Worm (Caenorhabditis elegans) whole organism, late embryonic: Measurements from ENCODE around the gene nlp-81.

Experiments used
- C08G9.2 ChIP-seq: sonication (generic microtip); optimal IDR thresholded peaks from 2 replicates; lab custom pipeline; 2016; ENCODE audit warnings: mild to moderate bottlenecking, missing genetic modification characterization, moderate library complexity, missing compliant biosample characterization
- K09A11.1 ChIP-seq: sonication (generic microtip); optimal IDR thresholded peaks from 2 replicates; lab custom pipeline; 2017; ENCODE audit warnings: antibody characterized with exemption, mild to moderate bottlenecking, missing genetic modification characterization, missing compliant biosample characterization; ENCODE audit not compliant: insufficient read depth
- T23F11.4 ChIP-seq: fragments of 200-800 bp; sonication (Bioruptor generic); optimal IDR thresholded peaks from 2 replicates; lab custom pipeline; 2018; ENCODE audit warnings: mild to moderate bottlenecking, missing genetic modification characterization, missing compliant biosample characterization
- Y22D7AL.16 ChIP-seq: sonication (generic microtip); optimal IDR thresholded peaks from 2 replicates; lab custom pipeline; 2016; ENCODE audit warnings: missing genetic modification characterization, missing compliant biosample characterization
- ahr-1 ChIP-seq: sonication (generic microtip); optimal IDR thresholded peaks from 2 replicates; lab custom pipeline; 2016; ENCODE audit warnings: missing genetic modification characterization, missing compliant biosample characterization
- ceh-18 ChIP-seq: sonication (generic microtip); optimal IDR thresholded peaks from 2 replicates; lab custom pipeline; 2016; ENCODE audit warnings: missing genetic modification characterization, missing compliant biosample characterization
- ceh-19 ChIP-seq: fragments of 200-800 bp; sonication (Bioruptor generic); optimal IDR thresholded peaks from 2 replicates; lab custom pipeline; 2018; ENCODE audit warnings: mild to moderate bottlenecking, missing genetic modification characterization, missing compliant biosample characterization
- ceh-2 ChIP-seq: sonication (generic microtip); optimal IDR thresholded peaks from 2 replicates; lab custom pipeline; 2016; ENCODE audit warnings: missing genotype, missing genetic modification characterization, missing compliant biosample characterization
- ceh-22 ChIP-seq: sonication (generic microtip); optimal IDR thresholded peaks from 2 replicates; lab custom pipeline; 2017; ENCODE audit warnings: missing biosample characterization, missing genetic modification characterization
- ceh-30 ChIP-seq: fragments of 150-350 bp; optimal IDR thresholded peaks from 2 replicates; lab custom pipeline; 2014; ENCODE audit warnings: missing biosample characterization, missing genetic modification characterization
- ceh-31 ChIP-seq: sonication (generic microtip); optimal IDR thresholded peaks from 2 replicates; lab custom pipeline; 2016; ENCODE audit warnings: missing genetic modification characterization, missing compliant biosample characterization
- ceh-45 ChIP-seq: fragments of 200-800 bp; sonication (Bioruptor generic); IDR thresholded peaks from 2 replicates; pipeline ENCODE4 v1.3.6; 2022; ENCODE audit warnings: missing genetic modification reagents, missing genetic modification characterization, missing compliant biosample characterization
- ceh-6 ChIP-seq: fragments of 200-800 bp; sonication (Bioruptor generic); optimal IDR thresholded peaks from 2 replicates; lab custom pipeline; 2018; ENCODE audit warnings: mild to moderate bottlenecking, missing genetic modification characterization, missing compliant biosample characterization
- ceh-9 ChIP-seq: sonication (generic microtip); optimal IDR thresholded peaks from 2 replicates; lab custom pipeline; 2016; ENCODE audit warnings: mild to moderate bottlenecking, missing genetic modification characterization, inconsistent platforms, missing compliant biosample characterization
- dve-1 ChIP-seq: sonication (generic microtip); optimal IDR thresholded peaks from 2 replicates; lab custom pipeline; 2017; ENCODE audit warnings: antibody characterized with exemption, mild to moderate bottlenecking, missing genetic modification characterization, missing compliant biosample characterization
- elt-2 ChIP-seq: sonication (generic microtip); optimal IDR thresholded peaks from 2 replicates; lab custom pipeline; 2016; ENCODE audit warnings: missing genetic modification reagents, missing genetic modification characterization, missing compliant biosample characterization
- elt-4 ChIP-seq: sonication (generic microtip); optimal IDR thresholded peaks from 2 replicates; lab custom pipeline; 2016; ENCODE audit warnings: missing genetic modification characterization, missing compliant biosample characterization
- eyg-1 ChIP-seq: sonication (generic microtip); optimal IDR thresholded peaks from 2 replicates; lab custom pipeline; 2016; ENCODE audit warnings: missing genotype, missing genetic modification characterization, missing compliant biosample characterization
- fax-1 ChIP-seq: sonication (generic microtip); optimal IDR thresholded peaks from 2 replicates; lab custom pipeline; 2016; ENCODE audit warnings: missing genotype, missing genetic modification characterization, missing compliant biosample characterization
- hlh-30 ChIP-seq: sonication (generic microtip); optimal IDR thresholded peaks from 2 replicates; lab custom pipeline; 2017; ENCODE audit warnings: antibody characterized with exemption, missing genetic modification characterization, missing compliant biosample characterization; ENCODE audit not compliant: insufficient read depth
- madf-2 ChIP-seq: sonication (generic microtip); optimal IDR thresholded peaks from 2 replicates; lab custom pipeline; 2017; ENCODE audit warnings: missing genetic modification characterization, missing compliant biosample characterization
- nfya-1 ChIP-seq: sonication (generic microtip); optimal IDR thresholded peaks from 2 replicates; lab custom pipeline; 2017; ENCODE audit warnings: missing genetic modification characterization, mild to moderate bottlenecking, missing compliant biosample characterization, antibody characterized with exemption, moderate library complexity
- npax-4 ChIP-seq: sonication (generic microtip); optimal IDR thresholded peaks from 2 replicates; lab custom pipeline; 2016; ENCODE audit warnings: missing genetic modification characterization, missing compliant biosample characterization
- pag-3 ChIP-seq: sonication (generic microtip); optimal IDR thresholded peaks from 2 replicates; lab custom pipeline; 2016; ENCODE audit warnings: missing compliant biosample characterization, missing genetic modification characterization, borderline replicate concordance
- pax-1 ChIP-seq: fragments of 150-350 bp; optimal IDR thresholded peaks from 2 replicates; lab custom pipeline; 2014; ENCODE audit warnings: missing biosample characterization, missing genetic modification characterization
- pha-4 ChIP-seq: fragments of 150-350 bp; optimal IDR thresholded peaks from 2 replicates; lab custom pipeline; 2018; ENCODE audit warnings: missing biosample characterization, missing genetic modification reagents, missing genetic modification characterization
- rnt-1 ChIP-seq: sonication (generic microtip); optimal IDR thresholded peaks from 2 replicates; lab custom pipeline; 2016; ENCODE audit warnings: missing genetic modification characterization, missing compliant biosample characterization
- sox-2 ChIP-seq: fragments of 200-800 bp; sonication (Bioruptor generic); IDR thresholded peaks from 2 replicates; pipeline ENCODE4 v1.3.6; 2022; ENCODE audit warnings: missing genetic modification reagents, missing genetic modification characterization, missing compliant biosample characterization
- syd-9 ChIP-seq: sonication (generic microtip); optimal IDR thresholded peaks from 2 replicates; lab custom pipeline; 2016; ENCODE audit warnings: mild to moderate bottlenecking, missing genetic modification characterization, moderate library complexity, missing compliant biosample characterization
- tbx-7 ChIP-seq: sonication (generic microtip); optimal IDR thresholded peaks from 2 replicates; lab custom pipeline; 2016; ENCODE audit warnings: missing genotype, missing genetic modification characterization, missing compliant biosample characterization
- ttx-3 ChIP-seq: sonication (generic microtip); optimal IDR thresholded peaks from 2 replicates; lab custom pipeline; 2016; ENCODE audit warnings: missing genetic modification reagents, missing genetic modification characterization, missing compliant biosample characterization
- unc-3 ChIP-seq, 2 experiments: fragments of 200-800 bp in 1 of 2; sonication (Bioruptor generic) in 1 of 2; sonication (generic microtip) in 1 of 2; conservative IDR thresholded peaks in 1 of 2; optimal IDR thresholded peaks in 1 of 2; 2 replicates each; pipeline versions ENCODE4 v1.3.6 to Lab custom; 2016 to 2022; ENCODE audit warnings: missing compliant biosample characterization in 2 of 2, missing genetic modification characterization in 2 of 2, missing genetic modification reagents in 1 of 2
- unc-42 ChIP-seq: sonication (generic microtip); optimal IDR thresholded peaks from 2 replicates; lab custom pipeline; 2016; ENCODE audit warnings: missing genotype, missing genetic modification characterization, missing compliant biosample characterization
- zip-5 ChIP-seq: sonication (generic microtip); optimal IDR thresholded peaks from 2 replicates; lab custom pipeline; 2016; ENCODE audit warnings: missing genetic modification characterization, missing compliant biosample characterization
- ztf-16 ChIP-seq: sonication (generic microtip); optimal IDR thresholded peaks from 2 replicates; lab custom pipeline; 2017; ENCODE audit warnings: missing genetic modification characterization, missing compliant biosample characterization

The nlp-81 gene

DNA sequence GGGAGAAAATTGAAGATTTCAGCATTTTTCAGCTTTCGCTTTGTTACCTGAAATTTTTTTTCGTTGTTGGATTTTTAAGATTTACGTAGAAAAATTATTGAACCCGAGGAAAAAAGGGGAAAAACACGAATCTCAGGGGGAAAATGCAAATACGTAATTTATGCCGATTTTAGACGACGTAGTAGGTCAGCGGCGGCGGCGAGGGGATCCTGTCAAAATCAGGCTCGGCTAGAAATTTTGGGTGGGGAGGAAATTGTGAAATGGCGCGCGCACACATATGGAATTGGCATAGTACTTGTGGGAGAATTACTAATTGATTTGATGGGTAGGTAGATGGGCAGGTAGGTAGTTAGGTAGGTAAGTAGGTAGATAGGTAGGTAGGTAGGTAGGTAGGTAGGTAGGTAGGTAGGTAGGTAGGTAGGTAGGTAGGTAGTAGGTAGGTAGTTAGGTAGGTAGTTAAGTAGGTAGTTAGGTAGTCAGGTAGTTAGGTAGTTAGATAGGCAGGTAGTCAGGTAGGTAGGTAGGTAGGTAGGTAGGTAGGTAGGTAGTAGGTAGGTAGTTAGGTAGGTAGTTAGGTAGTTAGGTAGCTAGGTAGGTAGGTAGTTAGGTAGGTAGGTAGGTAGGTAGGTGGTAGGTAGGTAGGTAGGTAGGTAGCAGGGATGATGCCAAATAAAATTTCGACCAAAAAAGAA is at the start of gene nlp-81:
TSS of gene nlp-81 (minus strand) at position 51 of the 692 bp plus-strand sequence.
- TF ChIP-seq npax-4 (tag; lab: Kevin White, UChicago) (no peak), unc-3 (GFP tag; conservative IDR thresholded peaks at IDR 0.05; lab: Robert Waterston, UW) (0 out of 2 replicates have a peak, but pooled peaks have one; percentile 9), unc-3 (tag; optimal IDR thresholded peaks at IDR 0.05; lab: Kevin White, UChicago) (no peak)

ce11 chrIV:3222140-3222539 is 46.2 kb upstream of the nlp-81 start, which contains the start of gene Y67D8A.2:
TSS of gene Y67D8A.2 (plus strand) at chrIV:3222440.
- no peak for TF ChIP-seq ceh-45 (GFP tag; lab: Robert Waterston, UW)
- no peak for TF ChIP-seq pha-4 (tag; lab: Kevin White, UChicago)
- no peak for TF ChIP-seq sox-2
- TF ChIP-seq ceh-31, result no peak
- no peak for TF ChIP-seq fax-1 (tag; lab: Kevin White, UChicago)
- no peak for TF ChIP-seq ceh-6 (GFP tag; lab: Kevin White, UChicago)
- no peak for TF ChIP-seq Y22D7AL.16 (tag; lab: Kevin White, UChicago)
- no peak for TF ChIP-seq ahr-1
- TF ChIP-seq unc-42, result no peak
- TF ChIP-seq ceh-22, result no peak
- no peak for TF ChIP-seq eyg-1 (tag; lab: Kevin White, UChicago)
- no peak for TF ChIP-seq dve-1 (tag; lab: Kevin White, UChicago)
- TF ChIP-seq zip-5 (tag; lab: Kevin White, UChicago), result no peak
- no peak for TF ChIP-seq T23F11.4 (GFP tag; lab: Kevin White, UChicago)
- no peak for TF ChIP-seq K09A11.1 (tag; lab: Kevin White, UChicago)
- TF ChIP-seq pax-1 (tag; lab: Kevin White, UChicago), result no peak
- no peak for TF ChIP-seq ceh-30
- TF ChIP-seq elt-4 (tag; lab: Kevin White, UChicago), result no peak

DNA sequence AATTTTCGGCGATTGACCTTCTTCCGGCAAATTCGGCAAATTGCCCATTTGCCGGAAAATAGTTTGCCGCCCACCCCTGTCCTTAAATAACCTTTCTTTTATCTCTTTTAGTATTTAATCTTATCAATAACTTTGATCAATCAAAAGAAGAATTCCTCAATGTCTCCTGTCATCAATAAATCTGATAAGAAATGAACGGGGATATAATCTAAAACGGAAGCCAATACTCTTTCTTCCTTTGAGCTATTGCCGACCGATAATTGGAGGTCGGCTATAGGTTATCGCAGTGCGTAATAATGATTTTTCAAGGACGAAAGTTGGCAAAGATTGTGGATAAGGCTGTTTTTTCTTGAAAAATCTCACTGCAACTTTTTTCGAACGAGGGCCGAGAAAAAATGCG is 45.2 kb upstream of the nlp-81 start:
- peak; percentile 8 for TF ChIP-seq elt-2 (tag; lab: Kevin White, UChicago)
- TF ChIP-seq tbx-7 (tag; lab: Kevin White, UChicago), result no peak

DNA sequence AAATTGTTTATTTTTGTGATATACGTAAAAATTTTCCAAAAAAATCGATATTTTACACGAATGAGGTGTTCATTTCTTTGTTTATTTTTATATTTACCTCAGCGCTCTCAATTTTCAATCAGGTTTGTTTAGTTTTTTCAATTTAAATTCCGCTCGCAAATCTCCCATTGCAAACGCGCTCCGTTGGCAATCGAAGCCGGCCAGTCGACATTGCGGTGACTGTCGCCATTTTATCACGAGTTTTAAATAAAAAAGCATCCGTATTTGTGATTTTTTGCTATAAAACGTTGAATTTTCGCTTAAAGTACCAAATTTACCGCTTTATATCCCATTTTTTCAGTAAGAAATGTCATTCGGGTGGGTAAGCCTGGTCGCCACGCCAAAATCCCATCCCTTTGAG is 37.5 kb upstream of the nlp-81 start, which contains the start of gene slmp-1:
TSS of gene slmp-1 (plus strand) at position 335 of the 400 bp plus-strand sequence.
- peak; percentile 44 for TF ChIP-seq nfya-1 (tag; lab: Kevin White, UChicago)
- TF ChIP-seq ceh-31, result peak; percentile 34
- no peak for TF ChIP-seq unc-42
- no peak for TF ChIP-seq unc-3 (GFP tag; conservative IDR thresholded peaks at IDR 0.05; lab: Robert Waterston, UW)
- no peak for TF ChIP-seq unc-3 (tag; optimal IDR thresholded peaks at IDR 0.05; lab: Kevin White, UChicago)
- TF ChIP-seq rnt-1 (tag; lab: Kevin White, UChicago), result peak; percentile 26
- peak; percentile 3 for TF ChIP-seq ttx-3 (tag; lab: Kevin White, UChicago)
- peak; percentile 23 for TF ChIP-seq elt-2 (tag; lab: Kevin White, UChicago)
- peak; percentile 71 for TF ChIP-seq hlh-30 (tag; lab: Kevin White, UChicago)

DNA sequence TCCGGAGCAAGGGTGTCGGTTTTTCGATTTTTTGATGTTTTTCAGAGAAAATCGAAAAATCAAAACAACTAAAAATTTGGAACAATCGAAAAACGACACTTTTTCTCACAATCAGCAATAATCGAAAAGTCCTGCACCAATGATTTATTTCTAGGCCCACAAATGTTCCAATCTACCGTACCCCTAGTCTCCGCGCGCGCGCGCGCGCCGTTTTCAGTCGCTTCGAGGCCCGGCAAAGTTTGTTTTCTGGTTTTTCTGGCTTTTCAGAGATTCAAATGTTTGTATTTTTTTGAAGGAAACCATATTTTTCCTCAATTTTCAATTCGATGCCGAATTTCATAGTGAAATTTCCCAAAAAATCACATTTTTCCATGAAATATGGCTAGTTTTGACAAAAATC is 36.0 kb upstream of the nlp-81 start:
- TF ChIP-seq ttx-3 (tag; lab: Kevin White, UChicago) (no peak), syd-9 (tag; lab: Kevin White, UChicago) (no peak), ahr-1 (no peak), pag-3 (no peak), unc-42 (no peak), Y22D7AL.16 (tag; lab: Kevin White, UChicago) (no peak), pha-4 (tag; lab: Kevin White, UChicago) (no peak), ceh-2 (tag; lab: Kevin White, UChicago) (no peak), ceh-19 (GFP tag; lab: Kevin White, UChicago) (no peak), ztf-16 (tag; lab: Kevin White, UChicago) (no peak), ceh-18 (tag; lab: Kevin White, UChicago) (no peak), madf-2 (tag; lab: Kevin White, UChicago) (no peak), C08G9.2 (no peak), ceh-9 (tag; lab: Kevin White, UChicago) (no peak), npax-4 (tag; lab: Kevin White, UChicago) (no peak)
